Worm (Caenorhabditis elegans): ENCODE data around the gene glb-1.
A peak's percentile ranks its signal among the peaks of the same experiment; 100 is the strongest.

The glb-1 gene

DNA sequence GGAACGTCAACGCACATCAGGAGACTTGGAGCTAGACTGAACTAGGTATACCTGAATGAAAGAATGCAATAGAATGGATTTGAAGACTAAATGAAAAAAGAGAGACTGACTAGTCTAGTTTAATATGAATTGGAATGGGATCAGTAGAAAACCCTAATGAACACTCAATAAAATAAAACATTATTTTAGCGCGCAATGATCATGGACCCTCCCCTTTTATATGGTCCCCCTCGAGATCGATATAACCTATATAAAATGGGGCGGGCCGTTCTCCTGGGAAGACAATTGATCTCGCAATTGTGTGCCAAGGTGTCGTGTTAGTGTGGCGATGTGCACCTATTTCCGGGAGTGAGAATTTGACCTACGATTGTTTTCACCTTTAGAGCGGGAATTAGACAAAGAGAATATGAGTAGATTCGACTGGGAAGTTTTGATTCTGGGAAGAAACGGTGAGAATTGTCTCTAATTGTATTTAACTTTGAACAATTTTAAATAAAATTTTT, 5.2 kb downstream of the glb-1 start, which contains the start of gene cdc-25.3:
TSS of gene cdc-25.3 (minus strand) at position 51 of the 503 bp plus-strand sequence.
- TF ChIP-seq tbx-2 (tag; optimal IDR thresholded peaks at IDR 0.05) (no peak), daf-12 (tag; optimal IDR thresholded peaks at IDR 0.05) (no peak), fos-1 (tag; optimal IDR thresholded peaks at IDR 0.05) (no peak), elt-3 (tag; optimal IDR thresholded peaks at IDR 0.05) (no peak), egl-27 (tag; optimal IDR thresholded peaks at IDR 0.05) (no peak), nhr-23 (tag; optimal IDR thresholded peaks at IDR 0.05) (no peak), pqm-1 (tag; optimal IDR thresholded peaks at IDR 0.05) (no peak), nhr-77 (tag; optimal IDR thresholded peaks at IDR 0.05) (no peak), elt-1 (tag; optimal IDR thresholded peaks at IDR 0.05) (no peak), egl-5 (tag; optimal IDR thresholded peaks at IDR 0.05) (no peak), ama-1 (optimal IDR thresholded peaks at IDR 0.05) (no peak), pha-4 (tag; optimal IDR thresholded peaks at IDR 0.05) (no peak), fkh-2 (tag; optimal IDR thresholded peaks at IDR 0.05) (no peak), nhr-25 (tag; optimal IDR thresholded peaks at IDR 0.05) (no peak), unc-39 (tag; optimal IDR thresholded peaks at IDR 0.05) (no peak), jun-1 (tag; optimal IDR thresholded peaks at IDR 0.05) (no peak), ceh-82 (tag; optimal IDR thresholded peaks at IDR 0.05) (no peak), nhr-11 (tag; optimal IDR thresholded peaks at IDR 0.05) (no peak), lin-15B (tag; optimal IDR thresholded peaks at IDR 0.05) (no peak), nhr-28 (tag; optimal IDR thresholded peaks at IDR 0.05) (no peak)

DNA sequence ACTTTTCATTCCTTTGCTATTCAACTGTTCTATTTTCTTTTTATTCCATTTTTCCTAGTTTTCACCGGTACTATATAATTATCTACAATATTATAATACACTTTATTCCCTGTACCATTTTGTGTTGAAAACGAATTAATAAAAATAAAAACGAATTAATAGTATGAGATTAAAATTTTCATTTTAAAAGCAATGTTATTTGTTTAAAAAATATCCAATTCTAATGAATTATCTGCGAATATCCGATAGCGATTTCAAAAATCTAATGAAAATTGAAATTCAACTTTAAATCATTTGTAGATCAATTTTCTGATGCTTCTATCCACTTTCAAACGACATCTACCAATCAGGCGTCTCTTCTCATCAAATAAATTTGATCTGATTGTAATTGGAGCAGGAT, 9.6 kb downstream of the glb-1 start, which contains the start of gene trxr-2:
TSS of gene trxr-2 (plus strand) at position 301 of the 400 bp plus-strand sequence.
- TF ChIP-seq elt-1 (tag; optimal IDR thresholded peaks at IDR 0.05): no peak
- TF ChIP-seq nhr-23 (tag; optimal IDR thresholded peaks at IDR 0.05): no peak
- no peak for TF ChIP-seq ceh-28 (tag; optimal IDR thresholded peaks at IDR 0.05)
- TF ChIP-seq egl-5 (tag; optimal IDR thresholded peaks at IDR 0.05): no peak
- TF ChIP-seq nhr-67 (tag; optimal IDR thresholded peaks at IDR 0.05): no peak
- TF ChIP-seq ceh-9 (tag; optimal IDR thresholded peaks at IDR 0.05): no peak
- no peak for TF ChIP-seq unc-39 (tag; optimal IDR thresholded peaks at IDR 0.05)
- TF ChIP-seq jun-1 (tag; optimal IDR thresholded peaks at IDR 0.05): no peak
- no peak for TF ChIP-seq pha-4 (tag; optimal IDR thresholded peaks at IDR 0.05)
- TF ChIP-seq lin-15B (tag; optimal IDR thresholded peaks at IDR 0.05): no peak
- no peak for TF ChIP-seq skn-1 (tag; optimal IDR thresholded peaks at IDR 0.05)
- TF ChIP-seq lsy-12 (tag; optimal IDR thresholded peaks at IDR 0.05): no peak
- no peak for TF ChIP-seq fkh-10 (GFP tag; optimal IDR thresholded peaks at IDR 0.05)
- no peak for TF ChIP-seq ama-1 (optimal IDR thresholded peaks at IDR 0.05)

DNA sequence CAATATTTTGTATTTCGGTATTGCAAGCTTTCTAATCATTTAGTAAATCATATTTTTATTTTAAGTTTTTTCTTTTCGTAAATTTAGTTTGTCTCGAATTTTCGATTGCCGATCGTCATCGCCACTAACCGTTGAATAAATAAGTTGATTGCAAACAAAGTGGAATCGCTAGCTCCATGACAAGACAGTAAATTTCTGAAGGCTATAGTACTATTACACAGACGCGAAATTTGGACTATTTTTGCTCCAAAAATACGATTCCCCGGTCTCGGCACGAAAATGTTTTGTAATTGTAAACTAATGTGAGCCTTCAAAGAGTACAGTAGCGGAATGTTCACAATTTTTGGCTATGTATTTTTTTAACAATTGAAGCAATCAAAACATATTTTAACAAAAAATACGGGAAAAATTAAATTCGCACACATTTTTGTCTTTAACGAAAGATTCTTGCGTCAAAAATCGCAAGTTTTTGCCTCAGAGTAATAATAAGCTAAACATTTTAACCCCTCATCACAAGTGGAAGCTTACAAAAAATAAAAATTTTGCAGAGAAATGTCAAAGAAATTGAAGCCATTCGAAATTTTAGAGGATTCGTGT, 11.4 kb downstream of the glb-1 start, which contains the start of gene tpk-1:
TSS of gene tpk-1 (plus strand) at position 547 of the 597 bp plus-strand sequence.
- TF ChIP-seq lsy-12 (tag; optimal IDR thresholded peaks at IDR 0.05): no peak
- no peak for TF ChIP-seq ceh-82 (tag; optimal IDR thresholded peaks at IDR 0.05)
- TF ChIP-seq fkh-2 (tag; optimal IDR thresholded peaks at IDR 0.05): no peak
- no peak for TF ChIP-seq tbx-2 (tag; optimal IDR thresholded peaks at IDR 0.05)
- no peak for TF ChIP-seq lin-15B (tag; optimal IDR thresholded peaks at IDR 0.05)
- peak; percentile 7 for TF ChIP-seq ama-1 (optimal IDR thresholded peaks at IDR 0.05)

DNA sequence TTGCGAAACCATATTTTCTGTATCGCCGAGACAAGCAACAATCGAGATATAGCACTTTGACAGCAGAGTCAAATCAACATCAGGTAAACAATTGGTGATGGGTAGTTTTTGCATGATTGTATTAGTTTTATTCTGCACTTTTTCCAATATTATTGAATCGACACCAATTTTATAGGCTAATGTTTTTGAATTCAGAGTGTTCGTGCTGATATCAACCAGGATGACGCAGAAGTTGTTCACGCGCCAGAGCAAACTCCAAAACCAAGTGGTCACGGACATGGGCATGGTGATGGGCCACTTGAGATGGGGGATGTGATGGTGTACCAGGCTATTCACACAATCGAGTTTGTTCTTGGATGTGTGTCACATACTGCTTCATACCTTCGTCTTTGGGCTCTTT, 13.0 kb downstream of the glb-1 start:
- TF ChIP-seq egl-5 (tag; optimal IDR thresholded peaks at IDR 0.05) (no peak), tbx-2 (tag; optimal IDR thresholded peaks at IDR 0.05) (no peak), nhr-25 (tag; optimal IDR thresholded peaks at IDR 0.05) (no peak), zag-1 (tag; optimal IDR thresholded peaks at IDR 0.05) (no peak), pqm-1 (tag; optimal IDR thresholded peaks at IDR 0.05) (no peak), ama-1 (optimal IDR thresholded peaks at IDR 0.05) (no peak), lin-39 (tag; optimal IDR thresholded peaks at IDR 0.05) (no peak), elt-3 (tag; optimal IDR thresholded peaks at IDR 0.05) (no peak), fkh-10 (GFP tag; optimal IDR thresholded peaks at IDR 0.05) (no peak), nhr-23 (tag; optimal IDR thresholded peaks at IDR 0.05) (no peak), ZK546.5 (tag; optimal IDR thresholded peaks at IDR 0.05) (no peak), daf-12 (tag; optimal IDR thresholded peaks at IDR 0.05) (no peak)

DNA sequence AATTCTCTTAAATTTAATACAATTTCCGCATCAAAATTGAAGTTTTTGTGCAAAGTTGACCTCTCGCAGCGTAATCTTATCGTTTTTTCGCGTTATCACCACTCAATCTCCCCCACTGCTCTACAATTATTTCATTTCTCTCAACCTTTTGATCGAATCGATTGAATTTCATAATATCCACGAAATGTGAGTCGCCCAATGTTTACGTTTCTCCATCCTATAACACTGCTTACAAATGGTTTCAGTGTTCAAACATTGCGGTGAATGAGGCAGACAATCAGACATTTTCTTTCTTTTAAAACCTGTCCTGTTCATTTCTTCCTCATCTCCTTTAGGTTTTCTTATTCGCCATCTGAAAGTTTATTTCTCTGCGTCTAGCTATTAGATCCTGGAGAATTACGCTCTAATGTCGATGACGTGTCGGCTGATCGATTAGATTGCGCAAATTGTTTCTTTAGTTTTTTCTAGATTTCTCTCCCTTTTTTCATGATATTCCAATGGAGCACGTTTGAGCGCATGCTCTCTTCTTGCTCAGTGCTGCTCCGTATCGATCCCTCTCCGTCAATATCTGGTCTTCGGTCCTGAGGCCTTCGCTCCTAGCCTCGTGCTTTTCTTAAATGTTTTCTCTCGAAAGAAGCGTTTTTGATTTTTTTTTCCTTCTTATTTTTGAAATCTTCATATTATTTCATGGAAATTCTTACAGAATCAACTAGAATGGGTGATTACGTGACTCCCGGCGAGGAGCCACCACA, 18.0 kb downstream of the glb-1 start, which contains the start of gene unc-32:
TSS of gene unc-32 (plus strand) at position 702 of the 752 bp plus-strand sequence.
- TF ChIP-seq ceh-28 (tag; optimal IDR thresholded peaks at IDR 0.05): peak; percentile 49
- TF ChIP-seq elt-2 (tag; optimal IDR thresholded peaks at IDR 0.05): peak; percentile 33
- no peak for TF ChIP-seq fos-1 (tag; optimal IDR thresholded peaks at IDR 0.05)
- TF ChIP-seq pha-4 (tag; optimal IDR thresholded peaks at IDR 0.05): peak; percentile 85
- no peak for TF ChIP-seq nhr-67 (tag; optimal IDR thresholded peaks at IDR 0.05)
- TF ChIP-seq ceh-9 (tag; optimal IDR thresholded peaks at IDR 0.05): no peak
- peak; percentile 11 for TF ChIP-seq mdl-1 (tag; optimal IDR thresholded peaks at IDR 0.05)
- TF ChIP-seq nhr-25 (tag; optimal IDR thresholded peaks at IDR 0.05): peak; percentile 19
- TF ChIP-seq R02D3.7 (tag; optimal IDR thresholded peaks at IDR 0.05): no peak
- TF ChIP-seq fkh-10 (GFP tag; optimal IDR thresholded peaks at IDR 0.05): peak; percentile 54
- peak; percentile 50 for TF ChIP-seq hmg-11 (tag; optimal IDR thresholded peaks at IDR 0.05)
- TF ChIP-seq lin-39 (tag; optimal IDR thresholded peaks at IDR 0.05): peak; percentile 80
- peak; percentile 79 for TF ChIP-seq lin-15B (tag; optimal IDR thresholded peaks at IDR 0.05)
- peak; percentile 79 for TF ChIP-seq nfya-1 (tag; optimal IDR thresholded peaks at IDR 0.05; ENCODE audit: insufficient read depth)
- TF ChIP-seq sea-2 (GFP tag; optimal IDR thresholded peaks at IDR 0.05): peak; percentile 44

Measured in whole organism, L3 larva.